Worm (Caenorhabditis elegans) whole organism, L4 larva: ENCODE results near the gene spp-26.

Experiments
- ceh-20 ChIP-seq: fragments of 200-800 bp; sonication (Bioruptor generic); IDR thresholded peaks from 2 replicates; pipeline ENCODE4 v1.3.6; 2022; ENCODE audit warnings: missing genetic modification reagents, missing genetic modification characterization, missing compliant biosample characterization
- ceh-82 ChIP-seq: sonication (generic microtip); optimal IDR thresholded peaks from 2 replicates; lab custom pipeline; 2017; ENCODE audit warnings: missing biosample characterization, missing genetic modification characterization
- lin-15B ChIP-seq: fragments of 150-350 bp; sonication (generic microtip); optimal IDR thresholded peaks from 3 replicates; lab custom pipeline; 2014; ENCODE audit warnings: missing biosample characterization, missing genetic modification characterization
- madf-5 ChIP-seq, 2 experiments: fragments of 200-800 bp; sonication (Bioruptor generic); IDR thresholded peaks; 2 replicates each; pipeline ENCODE4 v1.3.6; 2022; ENCODE audit warnings: missing compliant biosample characterization in 2 of 2, missing genetic modification characterization in 2 of 2
- mes-2 ChIP-seq: sonication (generic microtip); optimal IDR thresholded peaks from 2 replicates; lab custom pipeline; 2016; ENCODE audit warnings: missing genotype, mild to moderate bottlenecking, missing genetic modification characterization, missing compliant biosample characterization; ENCODE audit not compliant: poor library complexity, severe bottlenecking
- pha-4 ChIP-seq, 2 experiments: fragments of 150-350 bp in 1 of 2; fragments of 200-800 bp in 1 of 2; sonication (Bioruptor generic) in 1 of 2; IDR thresholded peaks in 1 of 2; optimal IDR thresholded peaks in 1 of 2; 2 replicates each; pipeline versions ENCODE4 v1.3.6 to Lab custom; 2014 to 2022; ENCODE audit warnings: missing genetic modification characterization in 2 of 2, missing genetic modification reagents in 2 of 2, missing biosample characterization in 1 of 2, missing compliant biosample characterization in 1 of 2
- zfp-2 ChIP-seq: sonication (generic microtip); optimal IDR thresholded peaks from 2 replicates; lab custom pipeline; 2016; ENCODE audit warnings: mild to moderate bottlenecking, missing genetic modification characterization, missing compliant biosample characterization

DNA sequence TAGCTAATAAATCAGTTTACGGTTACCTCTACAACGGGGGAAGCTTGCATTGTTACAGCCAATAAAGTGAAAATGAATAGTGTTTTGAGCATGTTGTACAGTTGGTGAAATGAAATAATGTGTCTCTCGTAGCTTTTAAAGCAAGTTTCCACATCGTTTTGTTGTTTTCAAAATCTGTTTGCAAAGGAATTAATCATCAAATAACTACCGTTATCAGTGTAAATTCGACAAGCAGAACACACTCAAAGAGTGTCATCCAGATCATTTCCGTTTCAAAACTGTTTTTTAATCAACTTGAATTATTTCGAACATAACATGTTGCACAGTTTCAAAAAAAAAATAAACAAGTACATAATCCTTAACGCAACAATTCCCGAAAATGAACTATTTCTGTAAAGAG, 2.0 kb downstream of the spp-26 start, which contains the start of gene spp-27:
- TF ChIP-seq lin-15B (tag; lab: Kevin White, UChicago) (no peak), zfp-2 (tag; lab: Kevin White, UChicago) (no peak), ceh-20 (GFP tag; lab: Robert Waterston, UW) (no peak), pha-4 (GFP tag; IDR thresholded peaks at IDR 0.05; lab: Robert Waterston, UW) (no peak), pha-4 (tag; optimal IDR thresholded peaks at IDR 0.05; lab: Kevin White, UChicago) (no peak), ceh-82 (tag; lab: Kevin White, UChicago) (no peak), madf-5 (GFP tag; IDR thresholded peaks at IDR 0.05; lab: Robert Waterston, UW) (no peak), mes-2 (tag; lab: Kevin White, UChicago) (no peak)
